Worm (Caenorhabditis elegans) whole organism, mixed stage, embryonic: ENCODE measurements around the gene F54F7.10.

Experiments used
- M03D4.4 ChIP-seq: sonication (generic microtip); optimal IDR thresholded peaks from 2 replicates; lab custom pipeline; 2017; ENCODE audit warnings: mild to moderate bottlenecking, missing genetic modification characterization, missing compliant biosample characterization
- bed-3 ChIP-seq: fragments of 200-800 bp; sonication (Bioruptor generic); optimal IDR thresholded peaks from 3 replicates; lab custom pipeline; 2018; ENCODE audit warnings: mild to moderate bottlenecking, missing genetic modification characterization, moderate library complexity, missing compliant biosample characterization
- blmp-1 ChIP-seq: fragments of 150-350 bp; optimal IDR thresholded peaks from 2 replicates; lab custom pipeline; 2014; ENCODE audit warnings: missing biosample characterization, missing genetic modification characterization
- ceh-39 ChIP-seq: fragments of 150-350 bp; optimal IDR thresholded peaks from 2 replicates; lab custom pipeline; 2014; ENCODE audit warnings: missing biosample characterization, missing genetic modification characterization
- ceh-43 ChIP-seq: fragments of 200-800 bp; sonication (Bioruptor generic); optimal IDR thresholded peaks from 2 replicates; lab custom pipeline; 2018; ENCODE audit warnings: mild to moderate bottlenecking, missing genetic modification characterization, moderate library complexity, missing compliant biosample characterization
- ceh-83 ChIP-seq: fragments of 200-800 bp; sonication (Bioruptor generic); optimal IDR thresholded peaks from 2 replicates; lab custom pipeline; 2018; ENCODE audit warnings: mild to moderate bottlenecking, missing genetic modification characterization, missing compliant biosample characterization
- ces-1 ChIP-seq: fragments of 150-350 bp; optimal IDR thresholded peaks from 2 replicates; lab custom pipeline; 2014; ENCODE audit warnings: missing biosample characterization, missing genetic modification reagents, missing genetic modification characterization
- cnd-1 ChIP-seq: fragments of 200-800 bp; sonication (Bioruptor generic); optimal IDR thresholded peaks from 2 replicates; lab custom pipeline; 2018; ENCODE audit warnings: mild to moderate bottlenecking, missing genetic modification characterization, missing compliant biosample characterization
- drap-1 ChIP-seq: fragments of 200-800 bp; sonication (Bioruptor generic); optimal IDR thresholded peaks from 3 replicates; lab custom pipeline; 2018; ENCODE audit warnings: mild to moderate bottlenecking, missing genetic modification characterization, missing compliant biosample characterization
- elt-1 ChIP-seq: sonication (generic microtip); optimal IDR thresholded peaks from 2 replicates; lab custom pipeline; 2017; ENCODE audit warnings: missing genetic modification characterization, mild to moderate bottlenecking, missing compliant biosample characterization, antibody characterized with exemption, moderate library complexity, borderline replicate concordance; ENCODE audit not compliant: insufficient read depth
- elt-3 ChIP-seq: fragments of 150-350 bp; optimal IDR thresholded peaks from 2 replicates; lab custom pipeline; 2014; ENCODE audit warnings: missing biosample characterization, missing genetic modification characterization
- flh-1 ChIP-seq: fragments of 200-800 bp; sonication (Bioruptor generic); optimal IDR thresholded peaks from 2 replicates; lab custom pipeline; 2018; ENCODE audit warnings: mild to moderate bottlenecking, missing genetic modification characterization, moderate library complexity, missing compliant biosample characterization
- ham-2 ChIP-seq: fragments of 200-800 bp; sonication (Bioruptor generic); optimal IDR thresholded peaks from 2 replicates; lab custom pipeline; 2018; ENCODE audit warnings: mild to moderate bottlenecking, missing genetic modification characterization, missing compliant biosample characterization
- lin-13 ChIP-seq: fragments of 150-350 bp; optimal IDR thresholded peaks from 2 replicates; lab custom pipeline; 2014; ENCODE audit warnings: missing biosample characterization, missing genetic modification characterization
- lin-32 ChIP-seq: fragments of 200-800 bp; sonication (Bioruptor generic); optimal IDR thresholded peaks from 2 replicates; lab custom pipeline; 2018; ENCODE audit warnings: mild to moderate bottlenecking, missing genetic modification characterization, missing compliant biosample characterization
- mab-5 ChIP-seq: fragments of 150-350 bp; optimal IDR thresholded peaks from 2 replicates; lab custom pipeline; 2014; ENCODE audit warnings: missing biosample characterization, missing genetic modification characterization
- mep-1 ChIP-seq: fragments of 150-350 bp; optimal IDR thresholded peaks from 2 replicates; lab custom pipeline; 2017; ENCODE audit warnings: missing biosample characterization, missing genetic modification reagents, missing genetic modification characterization, inconsistent platforms
- mls-2 ChIP-seq: sonication (generic microtip); optimal IDR thresholded peaks from 2 replicates; lab custom pipeline; 2016; ENCODE audit warnings: mild to moderate bottlenecking, missing genetic modification characterization, moderate library complexity, missing compliant biosample characterization
- nhr-2 ChIP-seq: fragments of 150-350 bp; optimal IDR thresholded peaks from 2 replicates; lab custom pipeline; 2014; ENCODE audit warnings: missing biosample characterization, missing genetic modification characterization
- nhr-237 ChIP-seq: fragments of 150-350 bp; optimal IDR thresholded peaks from 2 replicates; lab custom pipeline; 2014; ENCODE audit warnings: missing biosample characterization, missing genetic modification characterization
- nhr-76 ChIP-seq: sonication (generic microtip); optimal IDR thresholded peaks from 2 replicates; lab custom pipeline; 2017; ENCODE audit warnings: missing biosample characterization, missing genetic modification characterization
- sem-2 ChIP-seq: fragments of 200-800 bp; sonication (Bioruptor generic); optimal IDR thresholded peaks from 2 replicates; lab custom pipeline; 2018; ENCODE audit warnings: mild to moderate bottlenecking, missing genetic modification characterization, missing compliant biosample characterization
- snpc-4 ChIP-seq: fragments of 150-350 bp; optimal IDR thresholded peaks from 2 replicates; lab custom pipeline; 2014; ENCODE audit warnings: missing biosample characterization, missing genetic modification characterization
- sptf-1 ChIP-seq: sonication (generic microtip); optimal IDR thresholded peaks from 2 replicates; lab custom pipeline; 2017; ENCODE audit warnings: mild to moderate bottlenecking, missing genetic modification characterization, moderate library complexity, missing compliant biosample characterization
- tbx-8 ChIP-seq: fragments of 200-800 bp; sonication (Bioruptor generic); optimal IDR thresholded peaks from 2 replicates; lab custom pipeline; 2018; ENCODE audit warnings: mild to moderate bottlenecking, missing genetic modification characterization, moderate library complexity, missing compliant biosample characterization
- unc-120 ChIP-seq: sonication (generic microtip); optimal IDR thresholded peaks from 2 replicates; lab custom pipeline; 2017; ENCODE audit warnings: missing genetic modification characterization, missing compliant biosample characterization; ENCODE audit not compliant: poor library complexity, severe bottlenecking
- unc-39 ChIP-seq: fragments of 150-350 bp; optimal IDR thresholded peaks from 2 replicates; lab custom pipeline; 2014; ENCODE audit warnings: missing biosample characterization, missing genetic modification characterization
- unc-62 ChIP-seq: fragments of 150-350 bp; optimal IDR thresholded peaks from 2 replicates; lab custom pipeline; 2014; ENCODE audit warnings: missing biosample characterization, missing genetic modification reagents, missing genetic modification characterization
- zip-8 ChIP-seq: fragments of 150-350 bp; optimal IDR thresholded peaks from 2 replicates; lab custom pipeline; 2014; ENCODE audit warnings: missing biosample characterization, missing genetic modification characterization
- ztf-11 ChIP-seq: fragments of 150-350 bp; optimal IDR thresholded peaks from 2 replicates; lab custom pipeline; 2014; ENCODE audit warnings: missing biosample characterization, missing genetic modification characterization

F54F7.10 gene

ce11 chrX:11872210-11872609, 8.8 kb downstream of the F54F7.10 start:
- TF ChIP-seq mep-1 (tag; lab: Kevin White, UChicago) (no peak), mab-5 (no peak), cnd-1 (tag; lab: Kevin White, UChicago) (no peak), nhr-2 (tag; lab: Kevin White, UChicago) (no peak), ztf-11 (no peak), ceh-83 (GFP tag; lab: Kevin White, UChicago) (peak; percentile 4)

- no peak for TF ChIP-seq drap-1
- no peak for TF ChIP-seq ceh-43
- no peak for TF ChIP-seq bed-3 (GFP tag; lab: Kevin White, UChicago)
- no peak for TF ChIP-seq lin-13
- no peak for TF ChIP-seq zip-8 (tag; lab: Kevin White, UChicago)
- no peak for TF ChIP-seq nhr-76 (tag; lab: Kevin White, UChicago)
- no peak for TF ChIP-seq mls-2 (tag; lab: Kevin White, UChicago)
- no peak for TF ChIP-seq ces-1
- TF ChIP-seq ceh-39 (tag; lab: Kevin White, UChicago): no peak
- TF ChIP-seq unc-39: no peak
- no peak for TF ChIP-seq sem-2 (GFP tag; lab: Kevin White, UChicago)
- TF ChIP-seq tbx-8 (GFP tag; lab: Kevin White, UChicago): no peak
- TF ChIP-seq unc-62: no peak
These were observed 11.9 kb downstream of the F54F7.10 start, which contains the start of gene Y62H9A.1 for ce11 chrX:11875260-11875659. Gene Y62H9A.1, plus strand, starts transcription at chrX:11875541.

ce11 chrX:11878109-11878508, 14.7 kb downstream of the F54F7.10 start, which contains the start of gene Y62H9A.2:
Gene Y62H9A.2, minus strand, starts transcription at chrX:11878209.
- TF ChIP-seq ces-1 (no peak), lin-13 (no peak), ztf-11 (no peak), cnd-1 (tag; lab: Kevin White, UChicago) (no peak), elt-1 (tag; lab: Kevin White, UChicago) (no peak), nhr-237 (no peak), zip-8 (tag; lab: Kevin White, UChicago) (no peak), elt-3 (tag; lab: Kevin White, UChicago) (no peak), ham-2 (GFP tag; lab: Kevin White, UChicago) (no peak), snpc-4 (no peak), mab-5 (no peak), bed-3 (GFP tag; lab: Kevin White, UChicago) (no peak), lin-32 (GFP tag; lab: Kevin White, UChicago) (no peak), nhr-2 (tag; lab: Kevin White, UChicago) (no peak), unc-39 (no peak), unc-120 (tag; lab: Kevin White, UChicago) (no peak), blmp-1 (no peak), mls-2 (tag; lab: Kevin White, UChicago) (no peak)
- TF ChIP-seq, all 35 proteins: peak for 0

ce11 chrX:11879871-11880270, 16.5 kb downstream of the F54F7.10 start, which contains the start of the genes Y62H9A.3 and Y62H9A.4:
Gene Y62H9A.3, minus strand, starts transcription at chrX:11879971.
Gene Y62H9A.4, plus strand, starts transcription at chrX:11880126.
- TF ChIP-seq zip-8 (tag; lab: Kevin White, UChicago) (no peak), M03D4.4 (no peak), cnd-1 (tag; lab: Kevin White, UChicago) (no peak)
- TF ChIP-seq, all 35 proteins: peak for 0

- TF ChIP-seq ceh-83 (GFP tag; lab: Kevin White, UChicago): no peak
- no peak for TF ChIP-seq unc-39
- no peak for TF ChIP-seq unc-62
- TF ChIP-seq unc-120 (tag; lab: Kevin White, UChicago): no peak
- TF ChIP-seq mab-5: no peak
- TF ChIP-seq flh-1 (GFP tag; lab: Kevin White, UChicago): no peak
- TF ChIP-seq M03D4.4: no peak
- no peak for TF ChIP-seq nhr-2 (tag; lab: Kevin White, UChicago)
- no peak for TF ChIP-seq nhr-237
- no peak for TF ChIP-seq sptf-1 (tag; lab: Kevin White, UChicago)
- TF ChIP-seq tbx-8 (GFP tag; lab: Kevin White, UChicago): no peak
- TF ChIP-seq sem-2 (GFP tag; lab: Kevin White, UChicago): no peak
- TF ChIP-seq zip-8 (tag; lab: Kevin White, UChicago): no peak
These were observed 19.4 kb downstream of the F54F7.10 start, which contains the start of the genes Y62H9A.5 and ule-5 for ce11 chrX:11882800-11883199. Gene Y62H9A.5, minus strand, starts transcription at chrX:11882900. Gene ule-5, plus strand, starts transcription at chrX:11883127.
